Worm (Caenorhabditis elegans) whole organism, early embryonic: Measurements from ENCODE around the gene col-121.

Source experiments
- B0310.2 ChIP-seq: sonication (generic microtip); optimal IDR thresholded peaks from 2 replicates; lab custom pipeline; 2016; ENCODE audit warnings: mild to moderate bottlenecking, missing genetic modification characterization, missing compliant biosample characterization
- F13C5.2 ChIP-seq: sonication (generic microtip); optimal IDR thresholded peaks from 2 replicates; lab custom pipeline; 2017; ENCODE audit warnings: mild to moderate bottlenecking, missing genetic modification characterization, inconsistent platforms, missing compliant biosample characterization
- aly-1 ChIP-seq: sonication (generic microtip); optimal IDR thresholded peaks from 2 replicates; lab custom pipeline; 2016; ENCODE audit warnings: missing genetic modification characterization, missing compliant biosample characterization
- ama-1 ChIP-seq: fragments of 150-350 bp; optimal IDR thresholded peaks from 2 replicates; lab custom pipeline; 2014
- ceh-13 ChIP-seq: fragments of 200-800 bp; sonication (Bioruptor generic); optimal IDR thresholded peaks from 2 replicates; lab custom pipeline; 2018; ENCODE audit warnings: mild to moderate bottlenecking, missing genetic modification characterization, missing compliant biosample characterization
- ets-7 ChIP-seq: sonication (generic microtip); optimal IDR thresholded peaks from 2 replicates; lab custom pipeline; 2016; ENCODE audit warnings: missing genotype, missing genetic modification characterization, missing compliant biosample characterization
- flt-1 ChIP-seq: fragments of 200-800 bp; sonication (Bioruptor generic); IDR thresholded peaks from 2 replicates; pipeline ENCODE4 v1.3.6; 2022; ENCODE audit warnings: missing genetic modification characterization, missing compliant biosample characterization
- hmbx-1 ChIP-seq: sonication (generic microtip); optimal IDR thresholded peaks from 2 replicates; lab custom pipeline; 2016; ENCODE audit warnings: mild to moderate bottlenecking, missing genetic modification characterization, missing compliant biosample characterization
- hmg-4 ChIP-seq: fragments of 200-800 bp; sonication (Bioruptor generic); optimal IDR thresholded peaks from 2 replicates; lab custom pipeline; 2018; ENCODE audit warnings: mild to moderate bottlenecking, missing genetic modification characterization, missing compliant biosample characterization
- hnd-1 ChIP-seq: sonication (generic microtip); optimal IDR thresholded peaks from 2 replicates; lab custom pipeline; 2016; ENCODE audit warnings: missing genetic modification characterization, missing compliant biosample characterization
- scrt-1 ChIP-seq: fragments of 200-800 bp; sonication (Bioruptor generic); IDR thresholded peaks from 2 replicates; pipeline ENCODE4 v1.3.6; 2022; ENCODE audit warnings: missing genetic modification characterization, missing compliant biosample characterization
- sea-1 ChIP-seq: fragments of 200-800 bp; sonication (Bioruptor generic); conservative IDR thresholded peaks from 2 replicates; pipeline ENCODE4 v1.3.6; 2022; ENCODE audit warnings: missing genetic modification characterization, missing compliant biosample characterization
- tbx-37 ChIP-seq: fragments of 200-800 bp; sonication (Bioruptor generic); conservative IDR thresholded peaks from 2 replicates; pipeline ENCODE4 v1.3.6; 2022; ENCODE audit warnings: missing genetic modification reagents, missing genetic modification characterization, missing compliant biosample characterization
- tra-4 ChIP-seq: sonication (generic microtip); optimal IDR thresholded peaks from 2 replicates; lab custom pipeline; 2017; ENCODE audit warnings: missing genetic modification characterization, missing compliant biosample characterization

DNA sequence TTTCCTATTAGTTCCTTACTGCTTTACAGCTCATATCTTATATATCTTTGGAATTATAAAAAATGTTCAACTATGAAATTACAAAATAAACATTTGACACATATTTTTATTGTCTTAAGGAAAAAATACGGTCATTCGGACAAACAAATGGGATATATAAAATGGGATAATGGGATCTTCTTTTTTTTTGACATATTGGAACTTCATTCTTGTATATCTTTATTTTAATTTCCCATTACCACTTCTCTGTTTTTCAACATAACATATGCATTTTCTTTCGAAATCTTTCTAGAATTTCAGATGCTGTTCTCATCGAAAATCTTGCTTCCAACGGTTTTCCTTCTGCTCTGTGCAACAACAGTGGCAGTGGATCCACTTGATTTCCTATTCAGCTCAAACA, 11.2 kb downstream of the col-121 start, which contains the start of gene C10C5.7:
- TF ChIP-seq hmbx-1 (tag; lab: Kevin White, UChicago) (no peak), hnd-1 (no peak), ama-1 (lab: Kevin White, UChicago) (no peak), ets-7 (tag; lab: Kevin White, UChicago) (no peak), tbx-37 (no peak), aly-1 (tag; lab: Kevin White, UChicago) (no peak), tra-4 (tag; lab: Kevin White, UChicago) (no peak), sea-1 (GFP tag; lab: Robert Waterston, UW) (no peak), F13C5.2 (no peak), ceh-13 (GFP tag; lab: Kevin White, UChicago) (no peak), hmg-4 (GFP tag; lab: Kevin White, UChicago) (no peak), B0310.2 (tag; lab: Kevin White, UChicago) (no peak), scrt-1 (GFP tag; lab: Robert Waterston, UW) (no peak), flt-1 (GFP tag; lab: Robert Waterston, UW) (no peak)
